Fruit fly (Drosophila melanogaster) whole organism, wandering third instar larva: ENCODE results near the gene bru3.

Experiments used
- CG32264 ChIP-seq: fragments of 200-800 bp; sonication (Bioruptor generic); optimal IDR thresholded peaks from 2 replicates; lab custom pipeline; 2016; ENCODE audit warnings: missing biosample characterization, missing genetic modification characterization
- CrebA ChIP-seq: fragments of 200-800 bp; sonication (Bioruptor generic); optimal IDR thresholded peaks from 2 replicates; lab custom pipeline; 2016; ENCODE audit warnings: missing biosample characterization, mild to moderate bottlenecking, missing genetic modification characterization, borderline replicate concordance
- Hr78 ChIP-seq: fragments of >200 bp; optimal IDR thresholded peaks from 2 replicates; lab custom pipeline; 2017; ENCODE audit warnings: missing biosample characterization, missing genetic modification characterization
- Jra ChIP-seq: sonication (Bioruptor generic); optimal IDR thresholded peaks from 2 replicates; lab custom pipeline; 2016; ENCODE audit warnings: missing biosample characterization, missing genetic modification characterization
- Myc ChIP-seq: fragments of >200 bp; optimal IDR thresholded peaks from 2 replicates; lab custom pipeline; 2017
- Vsx2 ChIP-seq: fragments of 200-300, 225-300 bp; sonication (Bioruptor generic); optimal IDR thresholded peaks from 2 replicates; lab custom pipeline; 2018; ENCODE audit warnings: missing biosample characterization, missing genetic modification characterization; ENCODE audit not compliant: partially characterized antibody
- psq ChIP-seq: fragments of 200-800 bp; sonication (Bioruptor generic); optimal IDR thresholded peaks from 3 replicates; lab custom pipeline; 2017; ENCODE audit warnings: missing biosample characterization, mild to moderate bottlenecking, missing genetic modification characterization, moderate library complexity
- rgr ChIP-seq: fragments of 200-800 bp; sonication (Bioruptor generic); optimal IDR thresholded peaks from 3 replicates; lab custom pipeline; 2016; ENCODE audit warnings: missing biosample characterization, mild to moderate bottlenecking, missing genetic modification characterization
- sage ChIP-seq: fragments of 200-800 bp; sonication (Bioruptor generic); optimal IDR thresholded peaks from 2 replicates; lab custom pipeline; 2016; ENCODE audit warnings: missing biosample characterization, mild to moderate bottlenecking, missing genetic modification characterization
- usp ChIP-seq: fragments of >200 bp; optimal IDR thresholded peaks from 2 replicates; lab custom pipeline; 2017; ENCODE audit warnings: missing biosample characterization, missing genetic modification characterization

DNA sequence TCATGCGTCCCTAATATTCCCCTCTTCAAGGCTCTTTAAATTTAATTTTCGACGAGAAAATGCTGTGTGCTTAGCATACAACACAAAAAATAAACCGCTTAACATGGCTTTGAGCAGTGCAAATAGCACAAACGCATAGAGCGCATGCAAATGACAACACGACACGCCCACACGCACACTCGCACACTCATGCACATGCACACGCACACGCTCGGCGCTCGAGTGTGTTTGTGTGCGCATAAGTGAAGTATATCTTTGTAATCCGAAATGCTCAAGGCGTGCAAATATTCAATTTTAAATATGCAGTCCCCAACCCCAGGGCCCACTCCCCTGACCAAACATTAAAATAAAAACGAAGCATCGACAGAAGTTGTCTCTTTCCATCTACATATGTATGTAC lies 157.2 kb downstream of the bru3 start:
- TF ChIP-seq usp (GFP tag; lab: Kevin White, UChicago), result no peak
- no peak for TF ChIP-seq Hr78 (GFP tag; lab: Kevin White, UChicago)
- no peak for TF ChIP-seq rgr
- no peak for TF ChIP-seq sage (GFP tag; lab: Kevin White, UChicago)
- no peak for TF ChIP-seq Vsx2 (GFP tag; lab: Kevin White, UChicago)
- no peak for TF ChIP-seq psq (GFP tag; lab: Kevin White, UChicago)
- TF ChIP-seq CG32264 (GFP tag; lab: Kevin White, UChicago), result no peak
- no peak for TF ChIP-seq CrebA
- no peak for TF ChIP-seq Myc
- TF ChIP-seq Jra, result no peak
